Fruit fly (Drosophila melanogaster) whole organism, pupa: ENCODE results near the gene CCT1.

Source experiments
- CG12605 ChIP-seq: fragments of 200-800 bp; sonication (Bioruptor generic); IDR thresholded peaks from 2 replicates; pipeline ENCODE4 v1.3.6; 2022; ENCODE audit warnings: missing biosample characterization, missing genetic modification characterization
- CG13204 ChIP-seq: fragments of 200-800 bp; sonication (Bioruptor generic); optimal IDR thresholded peaks from 2 replicates; lab custom pipeline; 2018; ENCODE audit warnings: missing biosample characterization, mild to moderate bottlenecking, missing genetic modification characterization, moderate library complexity
- CG15710 ChIP-seq: fragments of 200-800 bp; sonication (Bioruptor generic); optimal IDR thresholded peaks from 2 replicates; lab custom pipeline; 2018; ENCODE audit warnings: missing biosample characterization, mild to moderate bottlenecking, missing genetic modification characterization, moderate library complexity
- CG17806 ChIP-seq: fragments of 200-800 bp; sonication (Bioruptor generic); optimal IDR thresholded peaks from 2 replicates; lab custom pipeline; 2018; ENCODE audit warnings: missing biosample characterization, mild to moderate bottlenecking, missing genetic modification characterization, moderate library complexity
- CG34367 ChIP-seq: fragments of 200-800 bp; sonication (Bioruptor generic); optimal IDR thresholded peaks from 2 replicates; lab custom pipeline; 2018; ENCODE audit warnings: missing biosample characterization, mild to moderate bottlenecking, missing genetic modification characterization
- CG9948 ChIP-seq: fragments of 200-800 bp; sonication (Bioruptor generic); optimal IDR thresholded peaks from 2 replicates; lab custom pipeline; 2018; ENCODE audit warnings: missing biosample characterization, mild to moderate bottlenecking, missing genetic modification characterization, moderate library complexity
- D1 ChIP-seq: fragments of 200-800 bp; sonication (Bioruptor generic); optimal IDR thresholded peaks from 2 replicates; lab custom pipeline; 2018; ENCODE audit warnings: missing biosample characterization, mild to moderate bottlenecking, missing genetic modification characterization, moderate library complexity
- EcR ChIP-seq: fragments of 200-800 bp; sonication (Bioruptor generic); optimal IDR thresholded peaks from 3 replicates; lab custom pipeline; 2019; ENCODE audit warnings: missing biosample characterization, missing genetic modification characterization, mild to moderate bottlenecking, moderate library complexity, missing genetic modification reagents
- Ets98B ChIP-seq: fragments of 200-800 bp; sonication (Bioruptor generic); IDR thresholded peaks from 2 replicates; pipeline ENCODE4 v1.3.6; 2022; ENCODE audit warnings: missing biosample characterization, missing genetic modification characterization
- Pif1A ChIP-seq: fragments of 200-800 bp; sonication (Bioruptor generic); optimal IDR thresholded peaks from 3 replicates; lab custom pipeline; 2016; ENCODE audit warnings: missing biosample characterization, missing genetic modification characterization
- Snoo ChIP-seq: fragments of 200-800 bp; sonication (Bioruptor generic); optimal IDR thresholded peaks from 3 replicates; lab custom pipeline; 2017; ENCODE audit warnings: missing biosample characterization, mild to moderate bottlenecking, missing genetic modification characterization, inconsistent platforms
- fd96Ca ChIP-seq: fragments of 200-800 bp; sonication (Bioruptor generic); IDR thresholded peaks from 3 replicates; pipeline ENCODE4 v1.3.6; 2022; ENCODE audit warnings: missing biosample characterization, missing genetic modification characterization
- gl ChIP-seq: fragments of 200-800 bp; sonication (Bioruptor generic); optimal IDR thresholded peaks from 2 replicates; lab custom pipeline; 2018; ENCODE audit warnings: missing biosample characterization, mild to moderate bottlenecking, missing genetic modification characterization
- rn ChIP-seq: fragments of 200-800 bp; sonication (Bioruptor generic); IDR thresholded peaks from 2 replicates; pipeline ENCODE4 v1.3.6; 2022; ENCODE audit warnings: missing biosample characterization, missing genetic modification characterization

- TF ChIP-seq CG9948 (tag; lab: Kevin White, UChicago) (no peak), CG12605 (GFP tag; lab: Robert Waterston, UW) (no peak), Ets98B (no peak), D1 (tag; lab: Kevin White, UChicago) (peak; percentile 12), rn (GFP tag; lab: Robert Waterston, UW) (no peak), gl (tag; lab: Kevin White, UChicago) (no peak), EcR (no peak), CG13204 (GFP tag; lab: Kevin White, UChicago) (no peak), fd96Ca (no peak), Snoo (tag; lab: Kevin White, UChicago) (no peak), CG15710 (tag; lab: Kevin White, UChicago) (no peak), Pif1A (GFP tag; lab: Kevin White, UChicago) (peak; percentile 58), CG34367 (tag; lab: Kevin White, UChicago) (no peak), CG17806 (no peak)
Measured at dm6 chr3R:22525546-22526352, 34.5 kb upstream of the CCT1 start.
